Fruit fly (Drosophila melanogaster): ENCODE data around the gene CG6937.

Gene CG6937

dm6 chr3R:22552686-22553085 is 31.9 kb upstream of the CG6937 start:
- TF ChIP-seq N (GFP tag; optimal IDR thresholded peaks at IDR 0.05) (no peak), dl (GFP tag; optimal IDR thresholded peaks at IDR 0.05; ENCODE audit: insufficient read depth in 1 of 2, partially characterized antibody in 2 of 2) (no peak), Hr78 (GFP tag; optimal IDR thresholded peaks at IDR 0.05) (no peak), foxo (GFP tag; optimal IDR thresholded peaks at IDR 0.05) (no peak), Myc (optimal IDR thresholded peaks at IDR 0.05) (no peak), GATAd (GFP tag; optimal IDR thresholded peaks at IDR 0.05) (no peak), OdsH (GFP tag; optimal IDR thresholded peaks at IDR 0.05) (no peak), lola (GFP tag; optimal IDR thresholded peaks at IDR 0.05) (no peak), brk (GFP tag; optimal IDR thresholded peaks at IDR 0.05) (no peak), dsf (GFP tag; optimal IDR thresholded peaks at IDR 0.05; ENCODE audit: borderline replicate concordance) (no peak)

dm6 chr3R:22557100-22557741 is 27.4 kb upstream of the CG6937 start:
- no peak for TF ChIP-seq Rel (GFP tag; optimal IDR thresholded peaks at IDR 0.05)
- no peak for TF ChIP-seq Rel (tag; optimal IDR thresholded peaks at IDR 0.05)
- TF ChIP-seq Dif (GFP tag; optimal IDR thresholded peaks at IDR 0.05; ENCODE audit: partially characterized antibody), result no peak
- no peak for TF ChIP-seq ey (GFP tag; optimal IDR thresholded peaks at IDR 0.05)
- no peak for TF ChIP-seq dsf (GFP tag; optimal IDR thresholded peaks at IDR 0.05; ENCODE audit: borderline replicate concordance)
- no peak for TF ChIP-seq h (GFP tag; optimal IDR thresholded peaks at IDR 0.05)
- no peak for TF ChIP-seq Dfd (GFP tag; optimal IDR thresholded peaks at IDR 0.05)
- TF ChIP-seq lola (GFP tag; optimal IDR thresholded peaks at IDR 0.05), result no peak
- no peak for TF ChIP-seq br (GFP tag; optimal IDR thresholded peaks at IDR 0.05)
- no peak for TF ChIP-seq brk (GFP tag; optimal IDR thresholded peaks at IDR 0.05)
- no peak for TF ChIP-seq pan (optimal IDR thresholded peaks at IDR 0.05)
- TF ChIP-seq foxo (GFP tag; optimal IDR thresholded peaks at IDR 0.05), result no peak
- TF ChIP-seq rgr (GFP tag; optimal IDR thresholded peaks at IDR 0.05), result no peak
- no peak for TF ChIP-seq GATAd (GFP tag; optimal IDR thresholded peaks at IDR 0.05)
- no peak for TF ChIP-seq CG32264 (GFP tag; optimal IDR thresholded peaks at IDR 0.05)
- no peak for TF ChIP-seq jim (GFP tag; optimal IDR thresholded peaks at IDR 0.05)
- no peak for TF ChIP-seq Hr78 (GFP tag; optimal IDR thresholded peaks at IDR 0.05)

- no peak for TF ChIP-seq foxo (GFP tag; optimal IDR thresholded peaks at IDR 0.05)
- TF ChIP-seq dl (GFP tag; optimal IDR thresholded peaks at IDR 0.05; ENCODE audit: insufficient read depth in 1 of 2, partially characterized antibody in 2 of 2), result no peak
- no peak for TF ChIP-seq h (GFP tag; optimal IDR thresholded peaks at IDR 0.05)
- TF ChIP-seq Abd-B (GFP tag; optimal IDR thresholded peaks at IDR 0.05), result no peak
- TF ChIP-seq Myc (optimal IDR thresholded peaks at IDR 0.05), result no peak
- TF ChIP-seq usp (GFP tag; optimal IDR thresholded peaks at IDR 0.05), result no peak
- no peak for TF ChIP-seq br (GFP tag; optimal IDR thresholded peaks at IDR 0.05)
Observed at dm6 chr3R:22558398-22558797, 26.2 kb upstream of the CG6937 start.

- no peak for TF ChIP-seq fru (GFP tag; optimal IDR thresholded peaks at IDR 0.05)
Observed at dm6 chr3R:22560224-22560623, 24.3 kb upstream of the CG6937 start.

dm6 chr3R:22562502-22562901 is 22.1 kb upstream of the CG6937 start, which contains the start of gene sit:
Gene sit, minus strand, starts transcription at chr3R:22562572.
- no peak for TF ChIP-seq Hnf4 (GFP tag; optimal IDR thresholded peaks at IDR 0.05)
- no peak for TF ChIP-seq Dfd (GFP tag; optimal IDR thresholded peaks at IDR 0.05)
- no peak for TF ChIP-seq foxo (GFP tag; optimal IDR thresholded peaks at IDR 0.05)
- TF ChIP-seq Abd-B (GFP tag; optimal IDR thresholded peaks at IDR 0.05), result no peak
- TF ChIP-seq brk (GFP tag; optimal IDR thresholded peaks at IDR 0.05), result no peak
- no peak for TF ChIP-seq Rel (GFP tag; optimal IDR thresholded peaks at IDR 0.05)
- no peak for TF ChIP-seq Rel (tag; optimal IDR thresholded peaks at IDR 0.05)
- no peak for TF ChIP-seq dl (GFP tag; optimal IDR thresholded peaks at IDR 0.05; ENCODE audit: insufficient read depth in 1 of 2, partially characterized antibody in 2 of 2)
- TF ChIP-seq rgr (GFP tag; optimal IDR thresholded peaks at IDR 0.05), result no peak
- no peak for TF ChIP-seq psq (GFP tag; optimal IDR thresholded peaks at IDR 0.05)

dm6 chr3R:22564076-22564475 is 20.5 kb upstream of the CG6937 start:
- TF ChIP-seq dsf (GFP tag; optimal IDR thresholded peaks at IDR 0.05; ENCODE audit: borderline replicate concordance), result no peak
- no peak for TF ChIP-seq brk (GFP tag; optimal IDR thresholded peaks at IDR 0.05)
- no peak for TF ChIP-seq psq (GFP tag; optimal IDR thresholded peaks at IDR 0.05)
- no peak for TF ChIP-seq Vsx2 (GFP tag; optimal IDR thresholded peaks at IDR 0.05; ENCODE audit: partially characterized antibody)
- no peak for TF ChIP-seq Hnf4 (GFP tag; optimal IDR thresholded peaks at IDR 0.05)
- TF ChIP-seq rgr (GFP tag; optimal IDR thresholded peaks at IDR 0.05), result no peak
- TF ChIP-seq Sp1 (GFP tag; optimal IDR thresholded peaks at IDR 0.05), result no peak
- no peak for TF ChIP-seq CG9705 (GFP tag; optimal IDR thresholded peaks at IDR 0.05)
- TF ChIP-seq jim (GFP tag; optimal IDR thresholded peaks at IDR 0.05), result no peak
- TF ChIP-seq GATAd (GFP tag; optimal IDR thresholded peaks at IDR 0.05), result no peak
- no peak for TF ChIP-seq Jra (GFP tag; optimal IDR thresholded peaks at IDR 0.05)
- no peak for TF ChIP-seq fru (GFP tag; optimal IDR thresholded peaks at IDR 0.05)
- no peak for TF ChIP-seq Hr78 (GFP tag; optimal IDR thresholded peaks at IDR 0.05)
- no peak for TF ChIP-seq dmrt93B (GFP tag; optimal IDR thresholded peaks at IDR 0.05)
- TF ChIP-seq tai (GFP tag; optimal IDR thresholded peaks at IDR 0.05), result no peak
- no peak for TF ChIP-seq woc (GFP tag; optimal IDR thresholded peaks at IDR 0.05)
- no peak for TF ChIP-seq br (GFP tag; optimal IDR thresholded peaks at IDR 0.05)
- TF ChIP-seq ey (GFP tag; optimal IDR thresholded peaks at IDR 0.05), result no peak
- TF ChIP-seq Hr83 (GFP tag; optimal IDR thresholded peaks at IDR 0.05; ENCODE audit: poor library complexity, severe bottlenecking), result no peak
- no peak for TF ChIP-seq Myc (optimal IDR thresholded peaks at IDR 0.05)

Measured in whole organism, wandering third instar larva.